Fruit fly (Drosophila melanogaster): ENCODE data around the gene sNPF.

The sNPF gene

DNA sequence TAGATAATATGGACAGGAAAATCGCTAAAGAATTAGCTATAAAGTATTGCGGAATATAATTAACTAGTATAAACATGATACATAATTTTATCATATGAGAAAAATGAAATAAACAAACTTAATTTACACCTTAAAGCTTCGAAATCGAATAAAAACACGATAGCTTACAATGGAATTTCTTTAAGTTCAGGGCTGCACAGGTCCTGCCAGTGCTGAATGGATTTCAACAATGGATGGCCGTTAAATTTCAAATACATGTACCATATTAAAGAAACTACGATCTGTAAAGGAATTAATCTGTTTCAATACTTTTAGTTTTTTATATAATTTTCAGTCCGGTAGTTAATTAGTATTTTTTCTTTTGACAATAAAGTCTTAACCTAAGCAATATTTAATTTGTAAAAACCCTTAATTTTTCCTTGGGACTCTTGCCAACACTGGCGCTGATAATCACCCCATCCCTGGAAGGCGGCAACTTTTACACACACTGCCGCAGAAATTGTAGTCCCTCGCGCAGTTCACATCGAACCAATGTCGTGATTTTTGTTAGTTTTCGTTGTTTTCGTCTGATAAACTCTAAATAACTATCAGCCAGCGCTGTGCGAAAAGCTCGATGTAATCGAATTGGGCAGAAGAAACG is 33.4 kb downstream of the sNPF start, which contains the start of the genes barr and lok (continued):
- TF ChIP-seq CG15011 (GFP tag; optimal IDR thresholded peaks at IDR 0.05) (peak; percentile 3), D19A (tag; optimal IDR thresholded peaks at IDR 0.05) (no peak), Fer2 (tag; optimal IDR thresholded peaks at IDR 0.05) (peak; percentile 21), ind (GFP tag; optimal IDR thresholded peaks at IDR 0.05) (peak; percentile 65), Atf-2 (GFP tag; optimal IDR thresholded peaks at IDR 0.05) (peak; percentile 62), HLH3B (GFP tag; IDR thresholded peaks at IDR 0.05) (no peak), CG17612 (GFP tag; IDR thresholded peaks at IDR 0.05) (no peak), CG7963 (GFP tag; IDR thresholded peaks at IDR 0.05; ENCODE audit: partially characterized antibody) (no peak), CG15696 (tag; optimal IDR thresholded peaks at IDR 0.05) (peak; percentile 39), CG12659 (GFP tag; optimal IDR thresholded peaks at IDR 0.05) (peak; percentile 56), CG3163 (GFP tag; optimal IDR thresholded peaks at IDR 0.05) (peak; percentile 13), CkIIα-i1 (GFP tag; IDR thresholded peaks at IDR 0.05) (no peak), CG10979 (tag; optimal IDR thresholded peaks at IDR 0.05) (peak; percentile 17), pb (GFP tag; optimal IDR thresholded peaks at IDR 0.05) (no peak), Hmr (GFP tag; optimal IDR thresholded peaks at IDR 0.05) (peak; percentile 35), CG10565 (GFP tag; optimal IDR thresholded peaks at IDR 0.05) (no peak), CG9876 (GFP tag; optimal IDR thresholded peaks at IDR 0.05) (peak; percentile 5), Fer1 (GFP tag; optimal IDR thresholded peaks at IDR 0.05) (no peak), CG11456 (GFP tag; IDR thresholded peaks at IDR 0.05) (no peak), fd64A (GFP tag; optimal IDR thresholded peaks at IDR 0.05) (no peak), CG6689 (GFP tag; IDR thresholded peaks at IDR 0.05) (no peak), ara (GFP tag; IDR thresholded peaks at IDR 0.05) (no peak), CG7271 (tag; optimal IDR thresholded peaks at IDR 0.05) (no peak), Bteb2 (GFP tag; optimal IDR thresholded peaks at IDR 0.05) (peak; percentile 57), exex (tag; optimal IDR thresholded peaks at IDR 0.05) (peak; percentile 19), dysf (GFP tag; IDR thresholded peaks at IDR 0.05) (peak; percentile 49; the same call in 1 of the 3 replicates), Rx (GFP tag; IDR thresholded peaks at IDR 0.05) (no peak), seq (GFP tag; IDR thresholded peaks at IDR 0.05) (no peak), CG31365 (tag; optimal IDR thresholded peaks at IDR 0.05) (no peak), CG10654 (GFP tag; optimal IDR thresholded peaks at IDR 0.05) (peak; percentile 27), gsb-n (tag; optimal IDR thresholded peaks at IDR 0.05) (no peak), CG11504 (tag; optimal IDR thresholded peaks at IDR 0.05) (peak; percentile 68), Hand (GFP tag; optimal IDR thresholded peaks at IDR 0.05) (no peak), kay (GFP tag; optimal IDR thresholded peaks at IDR 0.05) (peak; percentile 39), zfh2 (GFP tag; optimal IDR thresholded peaks at IDR 0.05) (peak; percentile 67), CG30431 (GFP tag; optimal IDR thresholded peaks at IDR 0.05) (no peak), tx (GFP tag; optimal IDR thresholded peaks at IDR 0.05) (peak; percentile 36), Dp (GFP tag; optimal IDR thresholded peaks at IDR 0.05) (peak; percentile 57), Lpt (GFP tag; optimal IDR thresholded peaks at IDR 0.05) (no peak), CG3726 (GFP tag; IDR thresholded peaks at IDR 0.05) (no peak), sr (GFP tag; IDR thresholded peaks at IDR 0.05) (no peak), Hr78 (GFP tag; optimal IDR thresholded peaks at IDR 0.05) (no peak), Oli (tag; optimal IDR thresholded peaks at IDR 0.05) (peak; percentile 46), Taf1 (GFP tag; IDR thresholded peaks at IDR 0.05) (no peak), CG4424 (GFP tag; optimal IDR thresholded peaks at IDR 0.05) (peak; percentile 58), Atf3 (GFP tag; optimal IDR thresholded peaks at IDR 0.05) (peak; percentile 44), CG3065 (GFP tag; optimal IDR thresholded peaks at IDR 0.05) (no peak), Aef1 (GFP tag; IDR thresholded peaks at IDR 0.05) (peak; percentile 51), MTF-1 (GFP tag; optimal IDR thresholded peaks at IDR 0.05; ENCODE audit: borderline replicate concordance) (no peak), twi (tag; optimal IDR thresholded peaks at IDR 0.05) (peak; percentile 40), Myb (GFP tag; optimal IDR thresholded peaks at IDR 0.05) (peak; percentile 94)

Data from whole organism, embryonic.